Fruit fly (Drosophila melanogaster) ovary, adult (tissue): ENCODE results near the gene Ucp4C.

Source experiments
- CG17801 ChIP-seq: fragments of 200-800 bp; optimal IDR thresholded peaks from 2 replicates; lab custom pipeline; 2019; ENCODE audit warnings: missing biosample characterization, mild to moderate bottlenecking, missing genetic modification characterization, moderate library complexity; ENCODE audit not compliant: partially characterized antibody

Ucp4C gene

DNA sequence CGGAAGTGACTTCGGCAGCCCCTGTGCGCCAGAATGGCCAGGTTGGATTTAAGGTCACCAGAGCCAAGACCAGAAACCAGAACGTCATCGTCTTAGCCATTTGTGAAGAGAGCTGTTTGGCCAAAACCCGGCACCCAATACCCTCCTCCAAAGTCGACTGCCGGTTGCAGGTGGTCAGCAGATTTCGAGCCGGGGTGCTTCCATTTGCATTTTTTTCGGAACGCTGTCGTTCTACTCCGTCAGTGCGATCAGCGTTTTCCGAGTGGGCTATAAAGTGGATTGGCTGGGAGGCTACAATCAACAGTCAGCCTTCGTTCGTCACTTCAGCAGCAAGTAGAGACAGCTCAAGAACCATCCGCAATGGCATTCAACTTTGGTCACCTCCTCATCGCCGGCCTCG, 11.7 kb upstream of the Ucp4C start, which contains the start of the genes CG13998 and Vm26Ab:
TSS of gene CG13998 (minus strand) at position 114 of the 400 bp plus-strand sequence.
TSS of gene Vm26Ab (plus strand) at position 299 of the 400 bp plus-strand sequence.
- TF ChIP-seq CG17801 = peak; percentile 23

DNA sequence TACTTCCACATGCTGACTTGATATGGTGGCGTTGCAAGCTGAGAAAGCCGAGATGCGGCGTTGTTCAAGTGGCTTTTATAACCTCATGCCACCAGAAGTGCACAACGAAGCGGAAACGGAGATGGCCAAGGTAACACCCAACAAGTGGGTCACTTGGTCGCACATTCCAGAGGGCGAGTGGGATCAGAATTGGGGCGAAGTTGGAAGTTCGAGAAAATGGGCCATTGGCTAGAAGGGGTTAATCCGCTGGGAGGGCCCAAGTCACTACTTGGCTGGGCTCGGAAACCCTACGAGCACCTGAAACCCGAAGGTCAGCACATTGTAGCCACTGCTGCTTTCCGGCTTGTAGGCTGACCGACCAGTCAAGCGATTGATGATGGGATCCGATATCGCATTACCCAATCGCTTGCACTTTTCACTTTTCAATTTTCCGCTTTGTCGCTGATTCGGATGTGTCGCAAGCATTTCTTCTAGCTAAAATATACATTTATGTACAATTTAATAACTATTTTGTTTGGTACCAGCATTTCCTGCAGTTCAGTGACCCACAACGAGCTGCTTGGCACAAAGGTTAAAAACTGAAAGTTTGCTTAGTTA, 9.7 kb upstream of the Ucp4C start, which contains the start of gene Vm26Ac:
TSS of gene Vm26Ac (minus strand) at position 51 of the 597 bp plus-strand sequence.
- TF ChIP-seq CG17801 = no peak

dm6 chr2L:5959863-5960658, 8.3 kb upstream of the Ucp4C start, which contains the start of gene Vm26Aa:
Gene Vm26Aa (minus strand): TSS chr2L:5960340.
- TF ChIP-seq CG17801 = no peak

dm6 chr2L:5961169-5961918, 7.0 kb upstream of the Ucp4C start:
- TF ChIP-seq CG17801 = no peak

dm6 chr2L:5963251-5963650, 5.1 kb upstream of the Ucp4C start:
- TF ChIP-seq CG17801 = no peak

- no peak for TF ChIP-seq CG17801
These were observed 4.2 kb upstream of the Ucp4C start for dm6 chr2L:5964211-5964610.

dm6 chr2L:5964851-5965250, 3.5 kb upstream of the Ucp4C start, which contains the start of gene psd:
Gene psd (minus strand): TSS chr2L:5964951.
- no peak for TF ChIP-seq CG17801

- no peak for TF ChIP-seq CG17801
These were observed 1.2 kb downstream of the Ucp4C start, which contains the start of gene Ucp4B for dm6 chr2L:5969559-5969958. Gene Ucp4B (plus strand): TSS chr2L:5969859.

dm6 chr2L:5971093-5971808, 2.9 kb downstream of the Ucp4C start:
- TF ChIP-seq CG17801 = no peak

- peak; percentile 0 for TF ChIP-seq CG17801
These were observed 3.6 kb downstream of the Ucp4C start for dm6 chr2L:5972005-5972404.

dm6 chr2L:5972588-5973236, 4.3 kb downstream of the Ucp4C start:
- no peak for TF ChIP-seq CG17801

dm6 chr2L:5974122-5974521, 5.8 kb downstream of the Ucp4C start:
- no peak for TF ChIP-seq CG17801

dm6 chr2L:5975025-5975539, 6.7 kb downstream of the Ucp4C start:
- TF ChIP-seq CG17801 = no peak

DNA sequence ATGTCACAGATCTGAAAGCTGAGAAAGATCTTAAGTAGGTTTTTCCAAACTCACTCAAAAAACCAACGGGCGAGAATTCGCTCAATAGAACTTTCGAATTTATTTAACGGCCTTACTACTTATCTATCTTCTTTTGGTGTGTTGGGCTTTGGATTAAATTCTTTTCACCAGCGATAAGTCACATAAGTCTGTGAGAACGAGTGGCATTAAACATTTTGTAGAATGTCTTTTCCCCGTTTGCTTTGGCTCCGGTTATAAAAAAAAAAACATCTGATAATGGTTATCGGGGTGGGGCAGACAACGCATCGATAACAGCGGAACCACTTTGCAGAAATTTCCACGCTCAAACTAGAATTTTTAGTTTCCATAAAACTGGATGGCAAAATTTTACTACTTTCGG, 7.2 kb downstream of the Ucp4C start:
- no peak for TF ChIP-seq CG17801

DNA sequence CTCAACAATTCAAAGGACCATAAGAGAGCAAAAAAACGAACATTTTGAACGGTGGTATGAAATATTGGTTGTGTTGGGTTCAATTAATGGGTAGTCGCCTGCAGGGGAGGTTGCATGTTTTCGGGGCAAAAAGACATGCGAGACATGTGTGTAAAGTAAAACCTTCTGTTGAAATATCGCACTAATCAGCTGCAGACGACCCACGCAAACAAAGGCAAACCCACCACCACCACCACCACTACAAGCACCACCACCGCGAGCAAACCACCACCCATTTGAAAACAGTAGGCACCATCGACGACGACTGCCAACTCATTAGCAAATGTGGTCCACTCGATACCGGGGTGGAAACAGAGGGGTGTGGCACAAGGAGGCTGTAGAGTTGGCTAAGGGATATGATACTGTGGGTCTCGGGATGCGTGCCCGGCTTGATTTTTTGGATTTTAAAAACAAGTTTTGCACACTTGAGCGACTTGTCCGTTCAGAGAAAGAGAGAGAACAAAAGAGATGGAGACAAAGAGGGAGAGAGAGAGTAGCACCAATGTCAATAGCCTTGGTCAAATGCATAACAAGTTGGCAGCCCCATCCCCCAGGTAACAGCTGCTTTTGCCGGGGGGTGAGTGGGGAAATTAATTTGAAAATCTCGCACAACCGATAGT, 8.8 kb downstream of the Ucp4C start:
- TF ChIP-seq CG17801 = no peak
